Worm (Caenorhabditis elegans) whole organism, late embryonic: ENCODE data around the gene C14B9.8.
A peak's percentile ranks its signal among the peaks of the same experiment; 100 is the strongest.

Experiments
- C08G9.2 ChIP-seq: sonication (generic microtip); optimal IDR thresholded peaks from 2 replicates; lab custom pipeline; 2016; ENCODE audit warnings: mild to moderate bottlenecking, missing genetic modification characterization, moderate library complexity, missing compliant biosample characterization
- C38D4.7 ChIP-seq: fragments of 200-800 bp; sonication (Bioruptor generic); optimal IDR thresholded peaks from 2 replicates; lab custom pipeline; 2018; ENCODE audit warnings: mild to moderate bottlenecking, missing genetic modification characterization, moderate library complexity, missing compliant biosample characterization
- F13H6.1 ChIP-seq: sonication (generic microtip); optimal IDR thresholded peaks from 2 replicates; lab custom pipeline; 2016; ENCODE audit warnings: missing genetic modification characterization, missing compliant biosample characterization
- K02D7.2 ChIP-seq: sonication (generic microtip); optimal IDR thresholded peaks from 2 replicates; lab custom pipeline; 2017; ENCODE audit warnings: mild to moderate bottlenecking, missing genetic modification characterization, missing compliant biosample characterization
- K09A11.1 ChIP-seq: sonication (generic microtip); optimal IDR thresholded peaks from 2 replicates; lab custom pipeline; 2017; ENCODE audit warnings: antibody characterized with exemption, mild to moderate bottlenecking, missing genetic modification characterization, missing compliant biosample characterization; ENCODE audit not compliant: insufficient read depth
- ahr-1 ChIP-seq: sonication (generic microtip); optimal IDR thresholded peaks from 2 replicates; lab custom pipeline; 2016; ENCODE audit warnings: missing genetic modification characterization, missing compliant biosample characterization
- ama-1 ChIP-seq: fragments of 150-350 bp; optimal IDR thresholded peaks from 2 replicates; lab custom pipeline; 2014
- ceh-18 ChIP-seq: sonication (generic microtip); optimal IDR thresholded peaks from 2 replicates; lab custom pipeline; 2016; ENCODE audit warnings: missing genetic modification characterization, missing compliant biosample characterization
- ceh-2 ChIP-seq: sonication (generic microtip); optimal IDR thresholded peaks from 2 replicates; lab custom pipeline; 2016; ENCODE audit warnings: missing genotype, missing genetic modification characterization, missing compliant biosample characterization
- ceh-22 ChIP-seq: sonication (generic microtip); optimal IDR thresholded peaks from 2 replicates; lab custom pipeline; 2017; ENCODE audit warnings: missing biosample characterization, missing genetic modification characterization
- ceh-24 ChIP-seq: sonication (generic microtip); optimal IDR thresholded peaks from 2 replicates; lab custom pipeline; 2016; ENCODE audit warnings: mild to moderate bottlenecking, missing genetic modification characterization, missing compliant biosample characterization
- ceh-30 ChIP-seq: fragments of 150-350 bp; optimal IDR thresholded peaks from 2 replicates; lab custom pipeline; 2014; ENCODE audit warnings: missing biosample characterization, missing genetic modification characterization
- ceh-34 ChIP-seq: sonication (generic microtip); optimal IDR thresholded peaks from 2 replicates; lab custom pipeline; 2016; ENCODE audit warnings: mild to moderate bottlenecking, missing genetic modification characterization, missing compliant biosample characterization
- ceh-45 ChIP-seq: fragments of 200-800 bp; sonication (Bioruptor generic); IDR thresholded peaks from 2 replicates; pipeline ENCODE4 v1.3.6; 2022; ENCODE audit warnings: missing genetic modification reagents, missing genetic modification characterization, missing compliant biosample characterization
- ceh-6 ChIP-seq: fragments of 200-800 bp; sonication (Bioruptor generic); optimal IDR thresholded peaks from 2 replicates; lab custom pipeline; 2018; ENCODE audit warnings: mild to moderate bottlenecking, missing genetic modification characterization, missing compliant biosample characterization
- ceh-9 ChIP-seq: sonication (generic microtip); optimal IDR thresholded peaks from 2 replicates; lab custom pipeline; 2016; ENCODE audit warnings: mild to moderate bottlenecking, missing genetic modification characterization, inconsistent platforms, missing compliant biosample characterization
- che-1 ChIP-seq: sonication (generic microtip); optimal IDR thresholded peaks from 2 replicates; lab custom pipeline; 2016; ENCODE audit warnings: mild to moderate bottlenecking, missing genetic modification characterization, missing compliant biosample characterization
- dve-1 ChIP-seq: sonication (generic microtip); optimal IDR thresholded peaks from 2 replicates; lab custom pipeline; 2017; ENCODE audit warnings: antibody characterized with exemption, mild to moderate bottlenecking, missing genetic modification characterization, missing compliant biosample characterization
- elt-2 ChIP-seq: sonication (generic microtip); optimal IDR thresholded peaks from 2 replicates; lab custom pipeline; 2016; ENCODE audit warnings: missing genetic modification reagents, missing genetic modification characterization, missing compliant biosample characterization
- ets-4 ChIP-seq: sonication (generic microtip); optimal IDR thresholded peaks from 2 replicates; lab custom pipeline; 2016; ENCODE audit warnings: missing genetic modification characterization, missing compliant biosample characterization
- eyg-1 ChIP-seq: sonication (generic microtip); optimal IDR thresholded peaks from 2 replicates; lab custom pipeline; 2016; ENCODE audit warnings: missing genotype, missing genetic modification characterization, missing compliant biosample characterization
- fax-1 ChIP-seq: sonication (generic microtip); optimal IDR thresholded peaks from 2 replicates; lab custom pipeline; 2016; ENCODE audit warnings: missing genotype, missing genetic modification characterization, missing compliant biosample characterization
- fkh-6 ChIP-seq: sonication (generic microtip); optimal IDR thresholded peaks from 2 replicates; lab custom pipeline; 2016; ENCODE audit warnings: missing genetic modification characterization, missing compliant biosample characterization
- gmeb-2 ChIP-seq: sonication (generic microtip); optimal IDR thresholded peaks from 2 replicates; lab custom pipeline; 2016; ENCODE audit warnings: missing genetic modification characterization, inconsistent platforms, missing compliant biosample characterization
- hlh-15 ChIP-seq: sonication (generic microtip); optimal IDR thresholded peaks from 2 replicates; lab custom pipeline; 2016; ENCODE audit warnings: missing genetic modification characterization, missing compliant biosample characterization
- hlh-6 ChIP-seq: sonication (generic microtip); optimal IDR thresholded peaks from 2 replicates; lab custom pipeline; 2016; ENCODE audit warnings: missing genotype, missing genetic modification characterization, missing compliant biosample characterization
- hlh-8 ChIP-seq: sonication (generic microtip); optimal IDR thresholded peaks from 2 replicates; lab custom pipeline; 2016; ENCODE audit warnings: missing genotype, missing genetic modification characterization, missing compliant biosample characterization
- lim-6 ChIP-seq: sonication (generic microtip); optimal IDR thresholded peaks from 2 replicates; lab custom pipeline; 2016; ENCODE audit warnings: missing genetic modification characterization, missing compliant biosample characterization
- lin-11 ChIP-seq: fragments of 200-800 bp; sonication (Bioruptor generic); optimal IDR thresholded peaks from 2 replicates; lab custom pipeline; 2018; ENCODE audit warnings: mild to moderate bottlenecking, missing genetic modification characterization, missing compliant biosample characterization
- madf-2 ChIP-seq: sonication (generic microtip); optimal IDR thresholded peaks from 2 replicates; lab custom pipeline; 2017; ENCODE audit warnings: missing genetic modification characterization, missing compliant biosample characterization
- nfya-1 ChIP-seq: sonication (generic microtip); optimal IDR thresholded peaks from 2 replicates; lab custom pipeline; 2017; ENCODE audit warnings: missing genetic modification characterization, mild to moderate bottlenecking, missing compliant biosample characterization, antibody characterized with exemption, moderate library complexity
- nhr-11 ChIP-seq: fragments of 150-350 bp; optimal IDR thresholded peaks from 2 replicates; lab custom pipeline; 2014; ENCODE audit warnings: missing biosample characterization, missing genetic modification characterization
- npax-4 ChIP-seq: sonication (generic microtip); optimal IDR thresholded peaks from 2 replicates; lab custom pipeline; 2016; ENCODE audit warnings: missing genetic modification characterization, missing compliant biosample characterization
- pag-3 ChIP-seq: sonication (generic microtip); optimal IDR thresholded peaks from 2 replicates; lab custom pipeline; 2016; ENCODE audit warnings: missing compliant biosample characterization, missing genetic modification characterization, borderline replicate concordance
- pax-1 ChIP-seq: fragments of 150-350 bp; optimal IDR thresholded peaks from 2 replicates; lab custom pipeline; 2014; ENCODE audit warnings: missing biosample characterization, missing genetic modification characterization
- pha-4 ChIP-seq: fragments of 150-350 bp; optimal IDR thresholded peaks from 2 replicates; lab custom pipeline; 2018; ENCODE audit warnings: missing biosample characterization, missing genetic modification reagents, missing genetic modification characterization
- pqm-1 ChIP-seq: sonication (generic microtip); optimal IDR thresholded peaks from 2 replicates; lab custom pipeline; 2016; ENCODE audit warnings: missing genetic modification characterization, missing compliant biosample characterization
- ref-2 ChIP-seq: sonication (generic microtip); optimal IDR thresholded peaks from 2 replicates; lab custom pipeline; 2016; ENCODE audit warnings: missing genetic modification characterization, missing compliant biosample characterization
- rnt-1 ChIP-seq: sonication (generic microtip); optimal IDR thresholded peaks from 2 replicates; lab custom pipeline; 2016; ENCODE audit warnings: missing genetic modification characterization, missing compliant biosample characterization
- sox-2 ChIP-seq: fragments of 200-800 bp; sonication (Bioruptor generic); IDR thresholded peaks from 2 replicates; pipeline ENCODE4 v1.3.6; 2022; ENCODE audit warnings: missing genetic modification reagents, missing genetic modification characterization, missing compliant biosample characterization
- sox-4 ChIP-seq: sonication (generic microtip); optimal IDR thresholded peaks from 2 replicates; lab custom pipeline; 2017; ENCODE audit warnings: mild to moderate bottlenecking, missing genetic modification characterization, inconsistent platforms, missing compliant biosample characterization
- syd-9 ChIP-seq: sonication (generic microtip); optimal IDR thresholded peaks from 2 replicates; lab custom pipeline; 2016; ENCODE audit warnings: mild to moderate bottlenecking, missing genetic modification characterization, moderate library complexity, missing compliant biosample characterization
- tbx-2 ChIP-seq: sonication (generic microtip); optimal IDR thresholded peaks from 2 replicates; lab custom pipeline; 2016; ENCODE audit warnings: missing genetic modification characterization, missing compliant biosample characterization
- tbx-7 ChIP-seq: sonication (generic microtip); optimal IDR thresholded peaks from 2 replicates; lab custom pipeline; 2016; ENCODE audit warnings: missing genotype, missing genetic modification characterization, missing compliant biosample characterization
- ttx-3 ChIP-seq: sonication (generic microtip); optimal IDR thresholded peaks from 2 replicates; lab custom pipeline; 2016; ENCODE audit warnings: missing genetic modification reagents, missing genetic modification characterization, missing compliant biosample characterization
- unc-3 ChIP-seq, 2 experiments: fragments of 200-800 bp in 1 of 2; sonication (Bioruptor generic) in 1 of 2; sonication (generic microtip) in 1 of 2; conservative IDR thresholded peaks in 1 of 2; optimal IDR thresholded peaks in 1 of 2; 2 replicates each; pipeline versions ENCODE4 v1.3.6 to Lab custom; 2016 to 2022; ENCODE audit warnings: missing compliant biosample characterization in 2 of 2, missing genetic modification characterization in 2 of 2, missing genetic modification reagents in 1 of 2
- unc-55 ChIP-seq: sonication (generic microtip); optimal IDR thresholded peaks from 2 replicates; lab custom pipeline; 2017; ENCODE audit warnings: missing biosample characterization, missing genetic modification reagents, missing genetic modification characterization
- zip-5 ChIP-seq: sonication (generic microtip); optimal IDR thresholded peaks from 2 replicates; lab custom pipeline; 2016; ENCODE audit warnings: missing genetic modification characterization, missing compliant biosample characterization

Gene C14B9.8

ce11 chrIII:8111347-8111746 lies 33.1 kb downstream of the C14B9.8 start:
- TF ChIP-seq zip-5 (no peak), lim-6 (tag; lab: Kevin White, UChicago) (no peak), ttx-3 (tag; lab: Kevin White, UChicago) (no peak), hlh-8 (tag; lab: Kevin White, UChicago) (no peak), nhr-11 (tag; lab: Kevin White, UChicago) (no peak), unc-3 (GFP tag; conservative IDR thresholded peaks at IDR 0.05; lab: Robert Waterston, UW) (no peak), unc-3 (tag; optimal IDR thresholded peaks at IDR 0.05; lab: Kevin White, UChicago) (no peak), eyg-1 (tag; lab: Kevin White, UChicago) (no peak), npax-4 (no peak), K09A11.1 (tag; lab: Kevin White, UChicago) (no peak), fkh-6 (no peak), pax-1 (tag; lab: Kevin White, UChicago) (no peak), tbx-7 (tag; lab: Kevin White, UChicago) (no peak), ref-2 (tag; lab: Kevin White, UChicago) (no peak), ceh-22 (no peak), sox-2 (no peak), ceh-24 (tag; lab: Kevin White, UChicago) (no peak)

ce11 chrIII:8109459-8110057 lies 34.9 kb downstream of the C14B9.8 start:
- TF ChIP-seq F13H6.1 (no peak), ceh-45 (GFP tag; lab: Robert Waterston, UW) (peak; percentile 53; the same call in 1 of the 2 replicates), ceh-30 (tag; lab: Kevin White, UChicago) (no peak), fax-1 (tag; lab: Kevin White, UChicago) (peak; percentile 69), dve-1 (tag; lab: Kevin White, UChicago) (peak; percentile 41), unc-3 (GFP tag; conservative IDR thresholded peaks at IDR 0.05; lab: Robert Waterston, UW) (no peak; the same call in 1 of the 2 replicates), unc-3 (tag; optimal IDR thresholded peaks at IDR 0.05; lab: Kevin White, UChicago) (peak; percentile 59), npax-4 (peak; percentile 29), ceh-2 (peak; percentile 73), elt-2 (peak; percentile 70), zip-5 (peak; percentile 58), syd-9 (tag; lab: Kevin White, UChicago) (peak; percentile 78), ceh-6 (GFP tag; lab: Kevin White, UChicago) (peak; percentile 81), unc-55 (GFP tag; lab: Kevin White, UChicago) (no peak), hlh-15 (peak; percentile 58), ceh-34 (tag; lab: Kevin White, UChicago) (peak; percentile 83), lin-11 (tag; lab: Kevin White, UChicago) (peak; percentile 54), hlh-8 (tag; lab: Kevin White, UChicago) (peak; percentile 60), gmeb-2 (tag; lab: Kevin White, UChicago) (peak; percentile 76), nfya-1 (peak; percentile 62), pax-1 (tag; lab: Kevin White, UChicago) (no peak), lim-6 (tag; lab: Kevin White, UChicago) (no peak), che-1 (tag; lab: Kevin White, UChicago) (peak; percentile 72), ets-4 (tag; lab: Kevin White, UChicago) (no peak), ttx-3 (tag; lab: Kevin White, UChicago) (peak; percentile 66), ceh-9 (tag; lab: Kevin White, UChicago) (no peak), ceh-18 (tag; lab: Kevin White, UChicago) (peak; percentile 57), pha-4 (tag; lab: Kevin White, UChicago) (no peak), pqm-1 (tag; lab: Kevin White, UChicago) (peak; percentile 22), K02D7.2 (tag; lab: Kevin White, UChicago) (peak; percentile 28), tbx-2 (peak; percentile 72), pag-3 (tag; lab: Kevin White, UChicago) (no peak), hlh-6 (peak; percentile 88), rnt-1 (tag; lab: Kevin White, UChicago) (peak; percentile 63), ama-1 (lab: Kevin White, UChicago) (no peak), madf-2 (tag; lab: Kevin White, UChicago) (peak; percentile 75), C38D4.7 (GFP tag; lab: Kevin White, UChicago) (peak; percentile 72), sox-2 (peak; percentile 71), fkh-6 (peak; percentile 78), sox-4 (tag; lab: Kevin White, UChicago) (peak; percentile 57), ahr-1 (tag; lab: Kevin White, UChicago) (peak; percentile 44), nhr-11 (tag; lab: Kevin White, UChicago) (no peak), eyg-1 (tag; lab: Kevin White, UChicago) (peak; percentile 71), C08G9.2 (peak; percentile 58)
